Fruit fly (Drosophila melanogaster): ENCODE results near the gene CG5787.

Gene CG5787

DNA sequence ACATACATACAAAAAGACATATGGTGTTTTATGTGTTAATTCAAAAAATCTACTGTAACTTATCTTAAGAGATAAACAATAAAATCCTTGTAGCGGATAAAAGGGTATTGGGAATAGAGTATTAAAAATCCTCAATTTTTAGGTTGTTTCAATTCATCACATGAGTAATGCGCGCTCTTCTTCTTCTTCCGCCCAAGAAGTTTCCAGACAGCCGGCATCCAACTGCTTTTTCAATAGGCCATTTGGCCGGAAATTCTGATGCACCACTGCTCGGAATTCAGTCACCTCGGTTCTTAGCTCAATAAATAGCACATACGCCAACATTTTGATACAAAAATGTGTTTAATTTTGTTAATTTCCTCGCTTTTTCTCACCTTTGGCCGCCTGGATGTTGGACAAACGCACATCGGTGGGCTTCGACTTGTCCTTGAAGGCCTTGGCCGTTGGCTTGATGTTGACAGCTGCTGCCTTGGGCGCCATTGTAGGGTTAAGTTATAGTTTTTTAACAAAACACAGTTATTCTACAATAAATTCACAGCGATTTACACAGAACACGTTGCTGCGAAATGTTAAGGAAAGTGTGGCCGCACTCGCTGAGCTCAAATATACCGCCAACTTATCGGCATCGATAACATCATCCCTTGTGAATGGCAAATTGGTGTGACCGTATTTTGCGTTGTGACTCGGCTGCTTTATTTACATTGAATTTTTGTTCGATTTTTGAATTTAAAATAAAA lies 20.2 kb downstream of the CG5787 start, which contains the start of the genes CCT4 and CG6153 (continued):
- TF ChIP-seq CG2678 (tag; optimal IDR thresholded peaks at IDR 0.05), result no peak
- no peak for TF ChIP-seq CG2120 (GFP tag; optimal IDR thresholded peaks at IDR 0.05)
- TF ChIP-seq pita (GFP tag; optimal IDR thresholded peaks at IDR 0.05), result no peak
- TF ChIP-seq CG8290 (GFP tag; optimal IDR thresholded peaks at IDR 0.05), result no peak
- no peak for TF ChIP-seq CG8290 (tag; optimal IDR thresholded peaks at IDR 0.05)
- TF ChIP-seq Pdp1 (GFP tag; optimal IDR thresholded peaks at IDR 0.05), result no peak
- TF ChIP-seq CG4707 (GFP tag; optimal IDR thresholded peaks at IDR 0.05), result no peak
- no peak for TF ChIP-seq ttk (GFP tag; IDR thresholded peaks at IDR 0.05)
- no peak for TF ChIP-seq disco-r (GFP tag; optimal IDR thresholded peaks at IDR 0.05)
- TF ChIP-seq NfI (GFP tag; optimal IDR thresholded peaks at IDR 0.05), result no peak
- no peak for TF ChIP-seq bigmax (GFP tag; optimal IDR thresholded peaks at IDR 0.05)
- no peak for TF ChIP-seq CG10654 (GFP tag; optimal IDR thresholded peaks at IDR 0.05)
- no peak for TF ChIP-seq HLH54F (GFP tag; optimal IDR thresholded peaks at IDR 0.05)
- peak; percentile 76 for TF ChIP-seq Dref (GFP tag; IDR thresholded peaks at IDR 0.05)
- no peak for TF ChIP-seq CG30431 (GFP tag; optimal IDR thresholded peaks at IDR 0.05)
- no peak for TF ChIP-seq cg (GFP tag; optimal IDR thresholded peaks at IDR 0.05)
- no peak for TF ChIP-seq CG13775 (GFP tag; optimal IDR thresholded peaks at IDR 0.05)
- no peak for TF ChIP-seq cas (GFP tag; IDR thresholded peaks at IDR 0.05)
- no peak for TF ChIP-seq Mad (GFP tag; optimal IDR thresholded peaks at IDR 0.05)
- TF ChIP-seq Opbp (GFP tag; IDR thresholded peaks at IDR 0.05; ENCODE audit: partially characterized antibody), result peak; percentile 65; the same call in 1 of the 3 replicates
- TF ChIP-seq Hmr (GFP tag; optimal IDR thresholded peaks at IDR 0.05), result no peak
- TF ChIP-seq pzg (GFP tag; optimal IDR thresholded peaks at IDR 0.05), result peak; percentile 85
- TF ChIP-seq aop (GFP tag; IDR thresholded peaks at IDR 0.05), result no peak
- TF ChIP-seq Antp (GFP tag; optimal IDR thresholded peaks at IDR 0.05), result no peak
- no peak for TF ChIP-seq CG13296 (GFP tag; optimal IDR thresholded peaks at IDR 0.05)
- peak; percentile 92 for TF ChIP-seq MBD-R2 (GFP tag; IDR thresholded peaks at IDR 0.05)
- TF ChIP-seq CG9817 (tag; optimal IDR thresholded peaks at IDR 0.05), result no peak
- TF ChIP-seq lmd (GFP tag; IDR thresholded peaks at IDR 0.05), result no peak
- no peak for TF ChIP-seq ATbp (GFP tag; optimal IDR thresholded peaks at IDR 0.05)
- no peak for TF ChIP-seq CG6272 (GFP tag; IDR thresholded peaks at IDR 0.05)
- TF ChIP-seq CG14014 (GFP tag; IDR thresholded peaks at IDR 0.05), result no peak
- TF ChIP-seq ara (GFP tag; IDR thresholded peaks at IDR 0.05), result no peak
- no peak for TF ChIP-seq Xbp1 (GFP tag; optimal IDR thresholded peaks at IDR 0.05)
- peak; percentile 38 for TF ChIP-seq onecut (GFP tag; IDR thresholded peaks at IDR 0.05)
- no peak for TF ChIP-seq wdn (GFP tag; IDR thresholded peaks at IDR 0.05)
- TF ChIP-seq CG10321 (GFP tag; IDR thresholded peaks at IDR 0.05), result no peak
- TF ChIP-seq CG31224 (GFP tag; IDR thresholded peaks at IDR 0.05), result no peak
- peak; percentile 43 for TF ChIP-seq Myb (GFP tag; optimal IDR thresholded peaks at IDR 0.05)
- no peak for TF ChIP-seq CG15601 (tag; optimal IDR thresholded peaks at IDR 0.05)
- no peak for TF ChIP-seq Usf (GFP tag; optimal IDR thresholded peaks at IDR 0.05)
- no peak for TF ChIP-seq CG14965 (GFP tag; optimal IDR thresholded peaks at IDR 0.05; ENCODE audit: borderline replicate concordance)
- no peak for TF ChIP-seq CG10366 (GFP tag; IDR thresholded peaks at IDR 0.05)
- no peak for TF ChIP-seq nom (GFP tag; optimal IDR thresholded peaks at IDR 0.05)
- peak; percentile 68 for TF ChIP-seq CG1603 (tag; optimal IDR thresholded peaks at IDR 0.05)
- TF ChIP-seq Oaz (GFP tag; IDR thresholded peaks at IDR 0.05), result no peak
- TF ChIP-seq CG3726 (GFP tag; IDR thresholded peaks at IDR 0.05), result no peak
- TF ChIP-seq repo (GFP tag; optimal IDR thresholded peaks at IDR 0.05), result no peak
- TF ChIP-seq bab2 (GFP tag; optimal IDR thresholded peaks at IDR 0.05), result no peak
- TF ChIP-seq CG12071 (GFP tag; optimal IDR thresholded peaks at IDR 0.05), result no peak
- TF ChIP-seq Elba2 (GFP tag; optimal IDR thresholded peaks at IDR 0.05), result no peak
- no peak for TF ChIP-seq CG42726 (GFP tag; IDR thresholded peaks at IDR 0.05; ENCODE audit: partially characterized antibody)

All from whole organism, embryonic.